Worm (Caenorhabditis elegans) whole organism, L4 larva: Measurements from ENCODE around the gene Y75B8A.32.

Experiments
- D1046.2 ChIP-seq: fragments of 200-800 bp; sonication (Bioruptor generic); IDR thresholded peaks from 2 replicates; pipeline ENCODE4 v1.3.6; 2022; ENCODE audit warnings: missing genetic modification characterization, missing compliant biosample characterization
- F26F4.8 ChIP-seq: fragments of 200-800 bp; sonication (Bioruptor generic); conservative IDR thresholded peaks from 2 replicates; pipeline ENCODE4 v1.3.6; 2022; ENCODE audit warnings: missing genetic modification characterization, missing compliant biosample characterization
- F44E2.7 ChIP-seq: fragments of 200-800 bp; sonication (Bioruptor generic); IDR thresholded peaks from 2 replicates; pipeline ENCODE4 v2.1.2; 2022; ENCODE audit warnings: missing genetic modification characterization, missing compliant biosample characterization
- T26A8.4 ChIP-seq: fragments of 200-800 bp; sonication (Bioruptor generic); IDR thresholded peaks from 2 replicates; pipeline ENCODE4 v1.3.6; 2022; ENCODE audit warnings: missing genetic modification characterization, missing compliant biosample characterization
- Y48G9A.11 ChIP-seq: fragments of 200-800 bp; sonication (Bioruptor generic); IDR thresholded peaks from 2 replicates; pipeline ENCODE4 v1.3.6; 2022; ENCODE audit warnings: missing genetic modification reagents, missing genetic modification characterization, missing compliant biosample characterization
- ZK337.2 ChIP-seq: fragments of 200-800 bp; sonication (Bioruptor generic); IDR thresholded peaks from 2 replicates; pipeline ENCODE4 v1.3.6; 2022; ENCODE audit warnings: missing genetic modification reagents, missing genetic modification characterization, missing compliant biosample characterization
- ZK546.5 ChIP-seq, 2 experiments: sonication (generic microtip); optimal IDR thresholded peaks; 2 replicates each; lab custom pipeline; 2017; ENCODE audit warnings: missing biosample characterization in 2 of 2, missing genetic modification characterization in 2 of 2
- aha-1 ChIP-seq: fragments of 150-350 bp; peaks from one replicate; lab custom pipeline; 2014; ENCODE audit warnings: missing biosample characterization, missing genetic modification characterization
- arid-1 ChIP-seq: fragments of 200-800 bp; sonication (Bioruptor generic); conservative IDR thresholded peaks from 2 replicates; pipeline ENCODE4 v1.3.6; 2022; ENCODE audit warnings: missing genetic modification reagents, missing genetic modification characterization, missing compliant biosample characterization
- attf-4 ChIP-seq: sonication (generic microtip); optimal IDR thresholded peaks from 3 replicates; lab custom pipeline; 2017; ENCODE audit warnings: missing biosample characterization, missing genetic modification characterization
- ceh-28 ChIP-seq: fragments of 150-350 bp; optimal IDR thresholded peaks from 2 replicates; lab custom pipeline; 2014; ENCODE audit warnings: missing biosample characterization, missing genetic modification reagents, missing genetic modification characterization
- ceh-62 ChIP-seq: sonication (generic microtip); optimal IDR thresholded peaks from 2 replicates; lab custom pipeline; 2017; ENCODE audit warnings: missing biosample characterization, missing genetic modification characterization
- ctbp-1 ChIP-seq: fragments of 200-800 bp; sonication (Bioruptor generic); IDR thresholded peaks from 2 replicates; pipeline ENCODE4 v1.3.6; 2022; ENCODE audit warnings: missing genetic modification reagents, missing genetic modification characterization, missing compliant biosample characterization
- daf-12 ChIP-seq: fragments of 150-350 bp; optimal IDR thresholded peaks from 2 replicates; lab custom pipeline; 2014; ENCODE audit warnings: missing biosample characterization, missing genetic modification reagents, missing genetic modification characterization
- dmd-6 ChIP-seq: fragments of 200-800 bp; sonication (Bioruptor generic); IDR thresholded peaks from 2 replicates; pipeline ENCODE4 v1.3.6; 2022; ENCODE audit warnings: missing genetic modification reagents, missing genetic modification characterization, missing compliant biosample characterization
- dmd-8 ChIP-seq: fragments of 200-800 bp; sonication (Bioruptor generic); IDR thresholded peaks from 2 replicates; pipeline ENCODE4 v1.3.6; 2022; ENCODE audit warnings: missing genetic modification characterization, missing compliant biosample characterization
- dmd-9 ChIP-seq: fragments of 200-800 bp; sonication (Bioruptor generic); IDR thresholded peaks from 2 replicates; pipeline ENCODE4 v1.3.6; 2022; ENCODE audit warnings: missing genetic modification reagents, missing genetic modification characterization, missing compliant biosample characterization
- egl-43 ChIP-seq: fragments of 200-800 bp; sonication (Bioruptor generic); IDR thresholded peaks from 2 replicates; pipeline ENCODE4 v1.3.6; 2022; ENCODE audit warnings: missing genetic modification reagents, missing genetic modification characterization, missing compliant biosample characterization
- hif-1 ChIP-seq, 2 experiments: sonication (generic microtip); optimal IDR thresholded peaks; 2 replicates each; lab custom pipeline; 2016 to 2017; ENCODE audit warnings: missing compliant biosample characterization in 2 of 2, missing genetic modification characterization in 2 of 2, missing genetic modification reagents in 2 of 2, missing genotype in 2 of 2, mild to moderate bottlenecking in 1 of 2
- hlh-30 ChIP-seq: sonication (generic microtip); optimal IDR thresholded peaks from 2 replicates; lab custom pipeline; 2017; ENCODE audit warnings: antibody characterized with exemption, mild to moderate bottlenecking, missing genetic modification characterization, missing compliant biosample characterization; ENCODE audit not compliant: insufficient read depth
- hmg-1.1 ChIP-seq: fragments of 200-800 bp; sonication (Bioruptor generic); IDR thresholded peaks from 2 replicates; pipeline ENCODE4 v1.3.6; 2022; ENCODE audit warnings: missing genetic modification reagents, missing genetic modification characterization, missing compliant biosample characterization
- jun-1 ChIP-seq: fragments of 150-350 bp; optimal IDR thresholded peaks from 2 replicates; lab custom pipeline; 2014; ENCODE audit warnings: missing biosample characterization, missing genetic modification reagents, missing genetic modification characterization
- lim-7 ChIP-seq: fragments of 200-800 bp; sonication (Bioruptor generic); IDR thresholded peaks from 2 replicates; pipeline ENCODE4 v1.3.6; 2022; ENCODE audit warnings: missing genetic modification characterization, missing compliant biosample characterization
- lin-1 ChIP-seq: fragments of 200-800 bp; sonication (Bioruptor generic); IDR thresholded peaks from 2 replicates; pipeline ENCODE4 v1.3.6; 2022; ENCODE audit warnings: missing genetic modification reagents, missing genetic modification characterization, missing compliant biosample characterization
- lin-13 ChIP-seq: fragments of 150-350 bp; optimal IDR thresholded peaks from 2 replicates; lab custom pipeline; 2014; ENCODE audit warnings: missing biosample characterization, missing genetic modification reagents, missing genetic modification characterization
- lin-29 ChIP-seq: fragments of 200-800 bp; sonication (Bioruptor generic); IDR thresholded peaks from 2 replicates; pipeline ENCODE4 v1.3.6; 2022; ENCODE audit warnings: missing genetic modification reagents, missing genetic modification characterization, missing compliant biosample characterization
- lsy-2 ChIP-seq, 2 experiments: fragments of 150-350 bp in 1 of 2; sonication (generic microtip) in 1 of 2; optimal IDR thresholded peaks; 2 replicates each; lab custom pipeline; 2014 to 2017; ENCODE audit warnings: missing biosample characterization in 2 of 2, missing genetic modification characterization in 2 of 2
- madf-5 ChIP-seq, 2 experiments: fragments of 200-800 bp; sonication (Bioruptor generic); IDR thresholded peaks; 2 replicates each; pipeline ENCODE4 v1.3.6; 2022; ENCODE audit warnings: missing compliant biosample characterization in 2 of 2, missing genetic modification characterization in 2 of 2
- mdt-29 ChIP-seq: fragments of 200-800 bp; sonication (Bioruptor generic); IDR thresholded peaks from 2 replicates; pipeline ENCODE4 v1.3.6; 2022; ENCODE audit warnings: missing genetic modification reagents, missing genetic modification characterization, missing compliant biosample characterization
- mes-2 ChIP-seq: sonication (generic microtip); optimal IDR thresholded peaks from 2 replicates; lab custom pipeline; 2016; ENCODE audit warnings: missing genotype, mild to moderate bottlenecking, missing genetic modification characterization, missing compliant biosample characterization; ENCODE audit not compliant: poor library complexity, severe bottlenecking
- mxl-3 ChIP-seq: fragments of 200-800 bp; sonication (Bioruptor generic); optimal IDR thresholded peaks from 2 replicates; lab custom pipeline; 2018; ENCODE audit warnings: mild to moderate bottlenecking, missing genetic modification characterization, missing compliant biosample characterization
- nhr-10 ChIP-seq: fragments of 150-350 bp; optimal IDR thresholded peaks from 2 replicates; lab custom pipeline; 2014; ENCODE audit warnings: missing biosample characterization, missing genetic modification characterization
- nhr-111 ChIP-seq: fragments of 200-800 bp; sonication (Bioruptor generic); optimal IDR thresholded peaks from 2 replicates; lab custom pipeline; 2018; ENCODE audit warnings: mild to moderate bottlenecking, missing genetic modification characterization, missing compliant biosample characterization
- nhr-237 ChIP-seq: sonication (generic microtip); optimal IDR thresholded peaks from 2 replicates; lab custom pipeline; 2017; ENCODE audit warnings: missing biosample characterization, missing genetic modification characterization
- nhr-28 ChIP-seq: fragments of 150-350 bp; optimal IDR thresholded peaks from 2 replicates; lab custom pipeline; 2014; ENCODE audit warnings: missing biosample characterization, missing genetic modification characterization
- nhr-41 ChIP-seq: fragments of 200-800 bp; sonication (Bioruptor generic); IDR thresholded peaks from 2 replicates; pipeline ENCODE4 v1.3.6; 2022; ENCODE audit warnings: missing genetic modification reagents, missing genetic modification characterization, missing compliant biosample characterization
- nhr-48 ChIP-seq: sonication (generic microtip); optimal IDR thresholded peaks from 2 replicates; lab custom pipeline; 2016; ENCODE audit warnings: mild to moderate bottlenecking, missing genetic modification characterization, missing compliant biosample characterization
- nhr-6 ChIP-seq: fragments of 150-350 bp; optimal IDR thresholded peaks from 2 replicates; lab custom pipeline; 2014; ENCODE audit warnings: missing biosample characterization, missing genetic modification characterization
- nhr-76 ChIP-seq: fragments of 150-350 bp; optimal IDR thresholded peaks from 2 replicates; lab custom pipeline; 2014; ENCODE audit warnings: missing biosample characterization, missing genetic modification characterization
- pqm-1 ChIP-seq: sonication (generic microtip); optimal IDR thresholded peaks from 2 replicates; lab custom pipeline; 2017; ENCODE audit warnings: missing biosample characterization, missing genetic modification characterization
- set-16 ChIP-seq: fragments of 200-800 bp; sonication (Bioruptor generic); IDR thresholded peaks from 2 replicates; pipeline ENCODE4 v1.3.6; 2022; ENCODE audit warnings: missing genetic modification reagents, missing genetic modification characterization, missing compliant biosample characterization
- snpc-4 ChIP-seq: fragments of 150-350 bp; optimal IDR thresholded peaks from 2 replicates; lab custom pipeline; 2014; ENCODE audit warnings: missing biosample characterization, missing genetic modification characterization
- tra-1 ChIP-seq: fragments of 200-800 bp; sonication (Bioruptor generic); IDR thresholded peaks from 2 replicates; pipeline ENCODE4 v1.3.6; 2022; ENCODE audit warnings: missing genetic modification reagents, missing genetic modification characterization, missing compliant biosample characterization
- unc-39 ChIP-seq: sonication (generic microtip); optimal IDR thresholded peaks from 2 replicates; lab custom pipeline; 2017; ENCODE audit warnings: missing biosample characterization, missing genetic modification characterization
- unc-62 ChIP-seq, 3 experiments: fragments of 150-350 bp in 1 of 3; sonication (generic microtip); optimal IDR thresholded peaks in 2 of 3; peaks in 1 of 3; 1 replicate in 1 of 3; 2 replicates in 2 of 3; lab custom pipeline; 2014 to 2017; ENCODE audit warnings: missing biosample characterization in 3 of 3, missing genetic modification characterization in 3 of 3, missing genetic modification reagents in 3 of 3, missing genotype in 1 of 3
- vab-7 ChIP-seq: fragments of 200-800 bp; sonication (Bioruptor generic); IDR thresholded peaks from 2 replicates; pipeline ENCODE4 v1.3.6; 2022; ENCODE audit warnings: missing genetic modification reagents, missing genetic modification characterization, missing compliant biosample characterization
- zag-1 ChIP-seq: fragments of 150-350 bp; optimal IDR thresholded peaks from 2 replicates; lab custom pipeline; 2014; ENCODE audit warnings: missing biosample characterization, missing genetic modification characterization
- zfp-2 ChIP-seq: sonication (generic microtip); optimal IDR thresholded peaks from 2 replicates; lab custom pipeline; 2016; ENCODE audit warnings: mild to moderate bottlenecking, missing genetic modification characterization, missing compliant biosample characterization
- zfp-3 ChIP-seq: fragments of 200-800 bp; sonication (Bioruptor generic); conservative IDR thresholded peaks from 2 replicates; pipeline ENCODE4 v1.3.6; 2022; ENCODE audit warnings: missing genetic modification reagents, missing genetic modification characterization, missing compliant biosample characterization

Y75B8A.32 gene

ce11 chrIII:12358461-12358860 is at the start of gene Y75B8A.32:
Gene Y75B8A.32, minus strand, starts transcription at chrIII:12358561.
- no peak for TF ChIP-seq Y48G9A.11 (GFP tag; lab: Robert Waterston, UW)
- no peak for TF ChIP-seq daf-12 (tag; lab: Kevin White, UChicago)
- no peak for TF ChIP-seq nhr-48 (tag; lab: Kevin White, UChicago)
- TF ChIP-seq nhr-10 (tag; lab: Kevin White, UChicago) = no peak
- no peak for TF ChIP-seq nhr-237 (tag; lab: Kevin White, UChicago)
- TF ChIP-seq tra-1 (GFP tag; lab: Robert Waterston, UW) = no peak

- TF ChIP-seq hlh-30 (tag; lab: Kevin White, UChicago) (peak; percentile 4), mes-2 (peak; percentile 61), dmd-6 (GFP tag; lab: Robert Waterston, UW) (peak; percentile 25; the same call in 1 of the 2 replicates), F26F4.8 (GFP tag; lab: Robert Waterston, UW) (peak; percentile 63; the same call in 1 of the 2 replicates), snpc-4 (no peak), egl-43 (GFP tag; lab: Robert Waterston, UW) (peak; percentile 83), dmd-9 (GFP tag; lab: Robert Waterston, UW) (peak; percentile 51; the same call in 1 of the 2 replicates), arid-1 (GFP tag; lab: Robert Waterston, UW) (peak; percentile 59; the same call in 1 of the 2 replicates), nhr-41 (GFP tag; lab: Robert Waterston, UW) (no peak), lin-29 (0 out of 2 replicates have a peak, but pooled peaks have one; percentile 16), lin-1 (GFP tag; lab: Robert Waterston, UW) (no peak), zag-1 (tag; lab: Kevin White, UChicago) (no peak), mxl-3 (GFP tag; lab: Kevin White, UChicago) (peak; percentile 39), lim-7 (GFP tag; lab: Robert Waterston, UW) (peak; percentile 75), mdt-29 (GFP tag; lab: Robert Waterston, UW) (0 out of 2 replicates have a peak, but pooled peaks have one; percentile 21), nhr-28 (no peak), nhr-111 (GFP tag; lab: Kevin White, UChicago) (no peak), madf-5 (GFP tag; IDR thresholded peaks at IDR 0.05; lab: Robert Waterston, UW) (peak in 1 of 2 experiments; percentile 59; a peak in 1 of 4 replicates), D1046.2 (GFP tag; lab: Robert Waterston, UW) (0 out of 2 replicates have a peak, but pooled peaks have one; percentile 56), ceh-28 (tag; lab: Kevin White, UChicago) (no peak), set-16 (no peak), ZK546.5 (tag; optimal IDR thresholded peaks at IDR 0.05; lab: Kevin White, UChicago) (no peak), zfp-2 (tag; lab: Kevin White, UChicago) (peak; percentile 7), zfp-3 (no peak), vab-7 (GFP tag; lab: Robert Waterston, UW) (peak; percentile 59), unc-39 (tag; lab: Kevin White, UChicago) (no peak), attf-4 (tag; lab: Kevin White, UChicago) (no peak), T26A8.4 (GFP tag; lab: Robert Waterston, UW) (peak; percentile 53), aha-1 (tag; lab: Kevin White, UChicago) (no peak), nhr-76 (no peak), unc-62 (GFP tag; optimal IDR thresholded peaks at IDR 0.05 in 1 of 2; lab: Kevin White, UChicago) (peak in 1 of 2 experiments; percentile 62), unc-62 (tag; optimal IDR thresholded peaks at IDR 0.05; lab: Kevin White, UChicago) (no peak), hif-1 (tag; optimal IDR thresholded peaks at IDR 0.05; lab: Kevin White, UChicago) (no peak), dmd-8 (GFP tag; lab: Robert Waterston, UW) (0 out of 2 replicates have a peak, but pooled peaks have one; percentile 50), ctbp-1 (GFP tag; lab: Robert Waterston, UW) (peak; percentile 55; the same call in 1 of the 2 replicates), jun-1 (tag; lab: Kevin White, UChicago) (no peak), F44E2.7 (0 out of 2 replicates have a peak, but pooled peaks have one; percentile 13), hmg-1.1 (GFP tag; lab: Robert Waterston, UW) (peak; percentile 68), ZK337.2 (GFP tag; lab: Robert Waterston, UW) (no peak), ceh-62 (tag; lab: Kevin White, UChicago) (no peak), nhr-6 (tag; lab: Kevin White, UChicago) (no peak), pqm-1 (no peak), lsy-2 (tag; optimal IDR thresholded peaks at IDR 0.05; lab: Kevin White, UChicago) (no peak), lin-13 (GFP tag; lab: Kevin White, UChicago) (no peak)
These were observed 41.3 kb upstream of the Y75B8A.32 start for ce11 chrIII:12399709-12400108.
